Worm (Caenorhabditis elegans) whole organism, early embryonic: ENCODE data around the gene Y51H7BR.4.

Experiments used
- B0310.2 ChIP-seq: sonication (generic microtip); optimal IDR thresholded peaks from 2 replicates; lab custom pipeline; 2016; ENCODE audit warnings: mild to moderate bottlenecking, missing genetic modification characterization, missing compliant biosample characterization
- F13C5.2 ChIP-seq: sonication (generic microtip); optimal IDR thresholded peaks from 2 replicates; lab custom pipeline; 2017; ENCODE audit warnings: mild to moderate bottlenecking, missing genetic modification characterization, inconsistent platforms, missing compliant biosample characterization
- aly-1 ChIP-seq: sonication (generic microtip); optimal IDR thresholded peaks from 2 replicates; lab custom pipeline; 2016; ENCODE audit warnings: missing genetic modification characterization, missing compliant biosample characterization
- ama-1 ChIP-seq: fragments of 150-350 bp; optimal IDR thresholded peaks from 2 replicates; lab custom pipeline; 2014
- ceh-36 ChIP-seq: sonication (generic microtip); optimal IDR thresholded peaks from 2 replicates; lab custom pipeline; 2016; ENCODE audit warnings: missing genetic modification characterization, inconsistent platforms, missing compliant biosample characterization
- flt-1 ChIP-seq: fragments of 200-800 bp; sonication (Bioruptor generic); IDR thresholded peaks from 2 replicates; pipeline ENCODE4 v1.3.6; 2022; ENCODE audit warnings: missing genetic modification characterization, missing compliant biosample characterization
- hmbx-1 ChIP-seq: sonication (generic microtip); optimal IDR thresholded peaks from 2 replicates; lab custom pipeline; 2016; ENCODE audit warnings: mild to moderate bottlenecking, missing genetic modification characterization, missing compliant biosample characterization
- hnd-1 ChIP-seq: sonication (generic microtip); optimal IDR thresholded peaks from 2 replicates; lab custom pipeline; 2016; ENCODE audit warnings: missing genetic modification characterization, missing compliant biosample characterization
- sea-1 ChIP-seq: fragments of 200-800 bp; sonication (Bioruptor generic); conservative IDR thresholded peaks from 2 replicates; pipeline ENCODE4 v1.3.6; 2022; ENCODE audit warnings: missing genetic modification characterization, missing compliant biosample characterization

- TF ChIP-seq aly-1 (no peak), F13C5.2 (no peak), flt-1 (GFP tag; lab: Robert Waterston, UW) (no peak), B0310.2 (tag; lab: Kevin White, UChicago) (no peak), ama-1 (no peak), sea-1 (no peak), ceh-36 (tag; lab: Kevin White, UChicago) (no peak), hnd-1 (tag; lab: Kevin White, UChicago) (no peak), hmbx-1 (tag; lab: Kevin White, UChicago) (no peak)
Measured at ce11 chrII:1529057-1529456, at the start of gene Y51H7BR.4.
